Fruit fly (Drosophila melanogaster): ENCODE measurements around the gene Dhfr.
A peak's percentile ranks its signal among the peaks of the same experiment; 100 is the strongest.

Dhfr gene

dm6 chr3R:16524593-16525111 is 43.7 kb downstream of the Dhfr start (continued):
- peak; percentile 53 for TF ChIP-seq wek (GFP tag; optimal IDR thresholded peaks at IDR 0.05)
- TF ChIP-seq fru (optimal IDR thresholded peaks at IDR 0.05): no peak
- 0 out of 2 replicates have a peak, but pooled peaks have one; percentile 26 for TF ChIP-seq sna (GFP tag; IDR thresholded peaks at IDR 0.05; ENCODE audit: partially characterized antibody)
- TF ChIP-seq fd64A (GFP tag; optimal IDR thresholded peaks at IDR 0.05): peak; percentile 81
- TF ChIP-seq Rfx (GFP tag; IDR thresholded peaks at IDR 0.05): no peak; the same call in 1 of the 2 replicates
- TF ChIP-seq CG10543 (GFP tag; optimal IDR thresholded peaks at IDR 0.05): peak; percentile 55
- TF ChIP-seq dm (GFP tag; optimal IDR thresholded peaks at IDR 0.05): peak; percentile 25
- peak; percentile 63 for TF ChIP-seq CG18262 (tag; optimal IDR thresholded peaks at IDR 0.05)
- 0 out of 2 replicates have a peak, but pooled peaks have one; percentile 34 for TF ChIP-seq CG14441 (GFP tag; IDR thresholded peaks at IDR 0.05)
- no peak for TF ChIP-seq schlank (tag; optimal IDR thresholded peaks at IDR 0.05)
- peak; percentile 50 for TF ChIP-seq Atf-2 (GFP tag; optimal IDR thresholded peaks at IDR 0.05)
- TF ChIP-seq Pdp1 (GFP tag; optimal IDR thresholded peaks at IDR 0.05): peak in 1 of 2 experiments; percentile 56
- no peak for TF ChIP-seq usp (GFP tag; optimal IDR thresholded peaks at IDR 0.05)
- TF ChIP-seq ci (GFP tag; IDR thresholded peaks at IDR 0.05): peak; percentile 47; the same call in 1 of the 3 replicates
- peak; percentile 65 for TF ChIP-seq CG5245 (GFP tag; optimal IDR thresholded peaks at IDR 0.05)
- no peak; the same call in 2 of the 3 replicates for TF ChIP-seq tgo (GFP tag; IDR thresholded peaks at IDR 0.05)
- TF ChIP-seq ken (GFP tag; IDR thresholded peaks at IDR 0.05): peak; percentile 44; the same call in 1 of the 3 replicates
- TF ChIP-seq vnd (GFP tag; IDR thresholded peaks at IDR 0.05; ENCODE audit: partially characterized antibody): 0 out of 3 replicates have a peak, but pooled peaks have one; percentile 33
- TF ChIP-seq Vsx1 (GFP tag; optimal IDR thresholded peaks at IDR 0.05): peak; percentile 19
- peak; percentile 67 for TF ChIP-seq CG30431 (GFP tag; optimal IDR thresholded peaks at IDR 0.05)
- no peak for TF ChIP-seq CG11504 (tag; optimal IDR thresholded peaks at IDR 0.05)
- no peak for TF ChIP-seq Gsc (GFP tag; IDR thresholded peaks at IDR 0.05)
- peak; percentile 7; the same call in 1 of the 2 replicates for TF ChIP-seq ssp (GFP tag; IDR thresholded peaks at IDR 0.05)
- peak; percentile 11 for TF ChIP-seq grau (tag; optimal IDR thresholded peaks at IDR 0.05)
- no peak for TF ChIP-seq abd-A (tag; optimal IDR thresholded peaks at IDR 0.05)
- no peak for TF ChIP-seq Hr3 (GFP tag; optimal IDR thresholded peaks at IDR 0.05)
- TF ChIP-seq hkb (optimal IDR thresholded peaks at IDR 0.05): no peak
- TF ChIP-seq hkb (GFP tag; IDR thresholded peaks at IDR 0.05): peak; percentile 50
- TF ChIP-seq yki (optimal IDR thresholded peaks at IDR 0.05): no peak
- no peak for TF ChIP-seq Hmx (GFP tag; optimal IDR thresholded peaks at IDR 0.05)
- TF ChIP-seq CG43689 (GFP tag; IDR thresholded peaks at IDR 0.05): no peak
- peak; percentile 79 for TF ChIP-seq CG2202 (tag; optimal IDR thresholded peaks at IDR 0.05)
- TF ChIP-seq Med (GFP tag): peak; percentile 76
- peak; percentile 46; the same call in 1 of the 3 replicates for TF ChIP-seq z (GFP tag; IDR thresholded peaks at IDR 0.05)
- no peak for TF ChIP-seq TFAM (GFP tag; optimal IDR thresholded peaks at IDR 0.05)
- no peak for TF ChIP-seq pita (GFP tag; optimal IDR thresholded peaks at IDR 0.05)
- TF ChIP-seq CG15601 (tag; optimal IDR thresholded peaks at IDR 0.05): peak; percentile 67
- peak; percentile 58 for TF ChIP-seq CG11723 (GFP tag; optimal IDR thresholded peaks at IDR 0.05)
- no peak for TF ChIP-seq CG3281 (GFP tag; optimal IDR thresholded peaks at IDR 0.05)
- TF ChIP-seq kni (GFP tag; optimal IDR thresholded peaks at IDR 0.05): peak; percentile 98
- TF ChIP-seq fd96Cb (tag; optimal IDR thresholded peaks at IDR 0.05): peak; percentile 65
- peak; percentile 41 for TF ChIP-seq CG8388 (GFP tag; optimal IDR thresholded peaks at IDR 0.05)
- TF ChIP-seq CG1529 (GFP tag; optimal IDR thresholded peaks at IDR 0.05): peak; percentile 63
- peak; percentile 81 for TF ChIP-seq crol (GFP tag; IDR thresholded peaks at IDR 0.05)
- no peak for TF ChIP-seq bowl (GFP tag; IDR thresholded peaks at IDR 0.05)
